Fruit fly (Drosophila melanogaster) whole organism, embryonic: ENCODE data around the gene CG31099.

Source experiments
- Adf1 ChIP-seq: fragments of 200-800 bp; sonication (Bioruptor generic); IDR thresholded peaks from 2 replicates; pipeline ENCODE4 v1.3.6; 2022; ENCODE audit warnings: missing biosample characterization, missing genetic modification characterization
- Atf-2 ChIP-seq: fragments of 200-800 bp; sonication (Bioruptor generic); optimal IDR thresholded peaks from 2 replicates; lab custom pipeline; 2016; ENCODE audit warnings: missing biosample characterization, missing genetic modification characterization
- Bteb2 ChIP-seq: fragments of 200-800 bp; sonication (Bioruptor generic); optimal IDR thresholded peaks from 2 replicates; lab custom pipeline; 2016; ENCODE audit warnings: missing biosample characterization, missing genetic modification characterization
- CG10543 ChIP-seq: fragments of 200-800 bp; sonication (Bioruptor generic); optimal IDR thresholded peaks from 3 replicates; lab custom pipeline; 2017; ENCODE audit warnings: missing biosample characterization, mild to moderate bottlenecking, missing genetic modification characterization, moderate library complexity
- CG10565 ChIP-seq: fragments of 200-800 bp; sonication (Bioruptor generic); optimal IDR thresholded peaks from 3 replicates; lab custom pipeline; 2016; ENCODE audit warnings: missing biosample characterization, mild to moderate bottlenecking, missing genetic modification characterization
- CG12071 ChIP-seq: fragments of 200-800 bp; sonication (Bioruptor generic); optimal IDR thresholded peaks from 3 replicates; lab custom pipeline; 2018; ENCODE audit warnings: missing biosample characterization, mild to moderate bottlenecking, missing genetic modification characterization
- CG12155 ChIP-seq: fragments of 200-800 bp; sonication (Bioruptor generic); optimal IDR thresholded peaks from 3 replicates; lab custom pipeline; 2016; ENCODE audit warnings: missing biosample characterization, missing genetic modification characterization
- CG14050 ChIP-seq: fragments of 200-800 bp; sonication (Bioruptor generic); IDR thresholded peaks from 3 replicates; pipeline ENCODE4 v1.3.6; 2022; ENCODE audit warnings: missing biosample characterization, missing genetic modification characterization
- CG14441 ChIP-seq: fragments of 200-800 bp; sonication (Bioruptor generic); IDR thresholded peaks from 2 replicates; pipeline ENCODE4 v1.3.6; 2022; ENCODE audit warnings: missing biosample characterization, missing genetic modification characterization
- CG15514 ChIP-seq: fragments of 200-800 bp; sonication (Bioruptor generic); optimal IDR thresholded peaks from 3 replicates; lab custom pipeline; 2017; ENCODE audit warnings: missing biosample characterization, missing genetic modification characterization, mild to moderate bottlenecking, moderate library complexity, missing genetic modification reagents
- CG16815 ChIP-seq: fragments of 200-800 bp; sonication (Bioruptor generic); optimal IDR thresholded peaks from 3 replicates; lab custom pipeline; 2017; ENCODE audit warnings: missing biosample characterization, mild to moderate bottlenecking, missing genetic modification characterization
- CG17359 ChIP-seq: fragments of 200-800 bp; sonication (Bioruptor generic); optimal IDR thresholded peaks from 3 replicates; lab custom pipeline; 2018; ENCODE audit warnings: missing biosample characterization, mild to moderate bottlenecking, missing genetic modification characterization, moderate library complexity
- CG18599 ChIP-seq: fragments of 200-800 bp; sonication (Bioruptor generic); optimal IDR thresholded peaks from 3 replicates; lab custom pipeline; 2017; ENCODE audit warnings: missing biosample characterization, missing genetic modification characterization, mild to moderate bottlenecking, moderate library complexity, missing genetic modification reagents
- CG2129 ChIP-seq: fragments of 200-800 bp; sonication (Bioruptor generic); IDR thresholded peaks from 2 replicates; pipeline ENCODE4 v1.3.6; 2022; ENCODE audit warnings: missing biosample characterization, missing genetic modification characterization; ENCODE audit not compliant: partially characterized antibody
- CG2199 ChIP-seq: fragments of 200-800 bp; sonication (Bioruptor generic); IDR thresholded peaks from 3 replicates; pipeline ENCODE4 v1.3.6; 2022; ENCODE audit warnings: missing biosample characterization, missing genetic modification characterization
- CG3726 ChIP-seq: fragments of 200-800 bp; sonication (Bioruptor generic); IDR thresholded peaks from 3 replicates; pipeline ENCODE4, ENCODE4 v1.3.6; 2022; ENCODE audit warnings: missing biosample characterization, missing genetic modification characterization
- CG42726 ChIP-seq: fragments of 200-800 bp; sonication (Bioruptor generic); IDR thresholded peaks from 2 replicates; pipeline ENCODE4 v1.3.6; 2022; ENCODE audit warnings: missing biosample characterization, missing genetic modification characterization; ENCODE audit not compliant: partially characterized antibody
- CG4707 ChIP-seq: fragments of 200-800 bp; sonication (Bioruptor generic); optimal IDR thresholded peaks from 2 replicates; lab custom pipeline; 2018; ENCODE audit warnings: missing biosample characterization, mild to moderate bottlenecking, missing genetic modification characterization, moderate library complexity
- CG6272 ChIP-seq: fragments of 200-800 bp; sonication (Bioruptor generic); IDR thresholded peaks from 2 replicates; pipeline ENCODE4 v1.3.6; 2022; ENCODE audit warnings: missing biosample characterization, missing genetic modification characterization
- CTCF ChIP-seq: fragments of 200-800 bp; sonication (Bioruptor generic); optimal IDR thresholded peaks from 2 replicates; lab custom pipeline; 2017; ENCODE audit warnings: missing biosample characterization, mild to moderate bottlenecking, missing genetic modification characterization, moderate library complexity
- Dbx ChIP-seq: fragments of 200-800 bp; sonication (Bioruptor generic); IDR thresholded peaks from 3 replicates; pipeline ENCODE4 v1.3.6; 2022; ENCODE audit warnings: missing biosample characterization, missing genetic modification characterization
- Gsc ChIP-seq: fragments of 200-800 bp; sonication (Bioruptor generic); IDR thresholded peaks from 2 replicates; pipeline ENCODE4 v1.3.6; 2022; ENCODE audit warnings: missing biosample characterization, missing genetic modification characterization
- Jarid2 ChIP-seq: fragments of 200-800 bp; sonication (Bioruptor generic); optimal IDR thresholded peaks from 3 replicates; lab custom pipeline; 2017; ENCODE audit warnings: mild to moderate bottlenecking, missing biosample characterization, missing genetic modification reagents, missing genetic modification characterization
- Nf-YA ChIP-seq: fragments of 200-800 bp; sonication (Bioruptor generic); IDR thresholded peaks from 2 replicates; pipeline ENCODE4 v1.3.6; 2022; ENCODE audit warnings: missing biosample characterization, missing genetic modification characterization
- Rfx ChIP-seq: fragments of 200-800 bp; sonication (Bioruptor generic); IDR thresholded peaks from 2 replicates; pipeline ENCODE4 v1.3.6; 2022; ENCODE audit warnings: missing biosample characterization, missing genetic modification characterization
- Ssrp ChIP-seq: fragments of 200-800 bp; sonication (Bioruptor generic); optimal IDR thresholded peaks from 2 replicates; lab custom pipeline; 2018; ENCODE audit warnings: missing biosample characterization, mild to moderate bottlenecking, missing genetic modification characterization, moderate library complexity
- bbx ChIP-seq: fragments of 200-800 bp; sonication (Bioruptor generic); IDR thresholded peaks from 2 replicates; pipeline ENCODE4 v1.3.6; 2022; ENCODE audit warnings: missing biosample characterization, missing genetic modification characterization; ENCODE audit not compliant: partially characterized antibody
- chm ChIP-seq: fragments of 200-800 bp; sonication (Bioruptor generic); IDR thresholded peaks from 2 replicates; pipeline ENCODE4 v1.3.6; 2022; ENCODE audit warnings: missing biosample characterization, missing genetic modification characterization
- crc ChIP-seq: fragments of 200-800 bp; sonication (Bioruptor generic); optimal IDR thresholded peaks from 2 replicates; lab custom pipeline; 2016; ENCODE audit warnings: missing biosample characterization, missing genetic modification characterization
- crol ChIP-seq: fragments of 200-800 bp; sonication (Bioruptor generic); IDR thresholded peaks from 2 replicates; pipeline ENCODE4 v1.3.6; 2022; ENCODE audit warnings: missing biosample characterization, missing genetic modification characterization
- gce ChIP-seq: fragments of 200-800 bp; sonication (Bioruptor generic); IDR thresholded peaks from 3 replicates; pipeline ENCODE4 v1.3.6; 2022; ENCODE audit warnings: missing biosample characterization, missing genetic modification characterization
- gem ChIP-seq: fragments of 200-800 bp; sonication (Bioruptor generic); optimal IDR thresholded peaks from 2 replicates; lab custom pipeline; 2019; ENCODE audit warnings: missing biosample characterization, mild to moderate bottlenecking, missing genetic modification characterization, moderate library complexity
- h ChIP-seq: fragments of >200 bp; optimal IDR thresholded peaks from 2 replicates; lab custom pipeline; 2017
- nom ChIP-seq: fragments of 200-800 bp; sonication (Bioruptor generic); optimal IDR thresholded peaks from 2 replicates; lab custom pipeline; 2017; ENCODE audit warnings: missing biosample characterization, missing genetic modification characterization, mild to moderate bottlenecking, moderate library complexity, missing genetic modification reagents
- org-1 ChIP-seq: fragments of 200-800 bp; sonication (Bioruptor generic); optimal IDR thresholded peaks from 2 replicates; lab custom pipeline; 2017; ENCODE audit warnings: missing biosample characterization, missing genetic modification characterization
- peb ChIP-seq: fragments of 200-800 bp; sonication (Bioruptor generic); IDR thresholded peaks from 2 replicates; pipeline ENCODE4 v1.3.6; 2022; ENCODE audit warnings: missing biosample characterization, missing genetic modification characterization
- phol ChIP-seq: fragments of 200-800 bp; sonication (Bioruptor generic); optimal IDR thresholded peaks from 3 replicates; lab custom pipeline; 2018; ENCODE audit warnings: missing biosample characterization, mild to moderate bottlenecking, missing genetic modification characterization, moderate library complexity
- pita ChIP-seq: fragments of 200-800 bp; sonication (Bioruptor generic); optimal IDR thresholded peaks from 2 replicates; lab custom pipeline; 2017; ENCODE audit warnings: missing biosample characterization, mild to moderate bottlenecking, missing genetic modification characterization
- prd ChIP-seq, 3 experiments: fragments of >200 bp in 2 of 3; fragments of 200-800 bp in 1 of 3; sonication (Bioruptor generic) in 1 of 3; optimal IDR thresholded peaks in 2 of 3; IDR thresholded peaks in 1 of 3; 2 replicates in 2 of 3; 3 replicates in 1 of 3; pipeline versions ENCODE4 v1.3.6 to Lab custom; 2017 to 2022; ENCODE audit warnings: missing biosample characterization in 1 of 3, missing genetic modification characterization in 1 of 3
- pros ChIP-seq: fragments of 200-800 bp; sonication (Bioruptor generic); optimal IDR thresholded peaks from 3 replicates; lab custom pipeline; 2019; ENCODE audit warnings: missing biosample characterization, mild to moderate bottlenecking, missing genetic modification characterization, moderate library complexity
- pum ChIP-seq: fragments of 200-800 bp; sonication (Bioruptor generic); optimal IDR thresholded peaks from 2 replicates; lab custom pipeline; 2016; ENCODE audit warnings: missing biosample characterization, missing genetic modification characterization
- repo ChIP-seq: fragments of 200-800 bp; sonication (Bioruptor generic); optimal IDR thresholded peaks from 2 replicates; lab custom pipeline; 2016; ENCODE audit warnings: missing biosample characterization, missing genetic modification characterization
- row ChIP-seq: fragments of 200-800 bp; sonication (Bioruptor generic); IDR thresholded peaks from 3 replicates; pipeline ENCODE4 v1.3.6; 2022; ENCODE audit warnings: missing biosample characterization, missing genetic modification characterization
- shn ChIP-seq: fragments of 200-800 bp; sonication (Bioruptor generic); optimal IDR thresholded peaks from 3 replicates; lab custom pipeline; 2016; ENCODE audit warnings: missing biosample characterization, missing genetic modification characterization
- sima ChIP-seq: fragments of 200-800 bp; sonication (Bioruptor generic); optimal IDR thresholded peaks from 2 replicates; lab custom pipeline; 2016; ENCODE audit warnings: missing biosample characterization, missing genetic modification characterization
- slou ChIP-seq: fragments of 200-800 bp; sonication (Bioruptor generic); optimal IDR thresholded peaks from 3 replicates; lab custom pipeline; 2016; ENCODE audit warnings: missing biosample characterization, missing genetic modification characterization
- ssp ChIP-seq: fragments of 200-800 bp; sonication (Bioruptor generic); IDR thresholded peaks from 2 replicates; pipeline ENCODE4 v1.3.6; 2022; ENCODE audit warnings: missing biosample characterization, missing genetic modification characterization
- tgo ChIP-seq: fragments of 200-800 bp; sonication (Bioruptor generic); IDR thresholded peaks from 3 replicates; pipeline ENCODE4 v1.3.6; 2022; ENCODE audit warnings: missing biosample characterization, missing genetic modification characterization
- tll ChIP-seq, 2 experiments: fragments of 200-800 bp in 1 of 2; fragments of >200 bp in 1 of 2; sonication (Bioruptor generic) in 1 of 2; optimal IDR thresholded peaks; 2 replicates each; lab custom pipeline; 2017 to 2019; ENCODE audit warnings: missing biosample characterization in 2 of 2, missing genetic modification characterization in 2 of 2, mild to moderate bottlenecking in 1 of 2, moderate library complexity in 1 of 2
- vnd ChIP-seq: fragments of 200-800 bp; sonication (Bioruptor generic); IDR thresholded peaks from 3 replicates; pipeline ENCODE4 v1.3.6; 2022; ENCODE audit warnings: missing biosample characterization, missing genetic modification characterization; ENCODE audit not compliant: partially characterized antibody
- wek ChIP-seq: fragments of 200-800 bp; sonication (Bioruptor generic); optimal IDR thresholded peaks from 3 replicates; lab custom pipeline; 2018; ENCODE audit warnings: missing biosample characterization, mild to moderate bottlenecking, missing genetic modification characterization, moderate library complexity

The CG31099 gene

DNA sequence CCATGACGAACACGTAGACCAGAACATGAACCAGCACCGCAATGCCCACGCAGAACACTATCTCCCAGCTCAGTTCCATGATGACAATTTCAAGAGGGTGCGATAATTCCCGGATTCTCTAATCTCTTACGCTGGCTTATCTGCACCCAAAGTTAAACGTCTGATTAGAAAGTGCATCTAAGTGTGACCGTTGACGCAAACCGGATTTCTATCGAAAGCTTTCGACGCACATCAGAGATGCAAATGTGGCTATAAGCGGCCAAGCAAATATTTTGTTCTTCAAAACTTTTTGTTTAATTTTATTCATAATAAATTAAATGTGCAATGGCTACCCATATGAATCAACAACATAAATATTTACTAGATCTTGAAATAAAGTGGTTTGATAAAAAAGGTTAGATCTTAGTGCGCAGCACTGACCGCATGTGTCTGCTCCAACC is 48.4 kb downstream of the CG31099 start, which contains the start of the genes Kdsr and CG11858 (continued):
- TF ChIP-seq CG12071 (GFP tag; lab: Kevin White, UChicago) (no peak), CG14441 (GFP tag; lab: Robert Waterston, UW) (peak; percentile 72), Gsc (GFP tag; lab: Robert Waterston, UW) (no peak), crol (GFP tag; lab: Robert Waterston, UW) (no peak), CG10565 (no peak), wek (GFP tag; lab: Kevin White, UChicago) (peak; percentile 25), Adf1 (GFP tag; lab: Robert Waterston, UW) (peak; percentile 54), vnd (GFP tag; lab: Robert Waterston, UW) (0 out of 3 replicates have a peak, but pooled peaks have one; percentile 23), CG2129 (no peak), peb (peak; percentile 47; the same call in 1 of the 2 replicates), pros (GFP tag; lab: Kevin White, UChicago) (no peak), CTCF (no peak), ssp (peak; percentile 72), tll (GFP tag; optimal IDR thresholded peaks at IDR 0.05; lab: Kevin White, UChicago) (no peak), Atf-2 (GFP tag; lab: Kevin White, UChicago) (no peak), CG2199 (GFP tag; lab: Robert Waterston, UW) (no peak), row (GFP tag; lab: Robert Waterston, UW) (peak; percentile 94), crc (no peak), pita (GFP tag; lab: Kevin White, UChicago) (no peak), CG16815 (GFP tag; lab: Kevin White, UChicago) (peak; percentile 13), CG10543 (GFP tag; lab: Kevin White, UChicago) (peak; percentile 59), CG12155 (GFP tag; lab: Kevin White, UChicago) (peak; percentile 54), CG4707 (GFP tag; lab: Kevin White, UChicago) (no peak), Rfx (GFP tag; lab: Robert Waterston, UW) (peak; percentile 85), Bteb2 (GFP tag; lab: Kevin White, UChicago) (peak; percentile 68), CG6272 (peak; percentile 32; the same call in 1 of the 2 replicates), sima (no peak), h (lab: Kevin White, UChicago) (no peak), repo (GFP tag; lab: Kevin White, UChicago) (no peak), CG18599 (GFP tag; lab: Kevin White, UChicago) (no peak), prd (optimal IDR thresholded peaks at IDR 0.05; lab: Kevin White, UChicago) (no peak), prd (GFP tag; IDR thresholded peaks at IDR 0.05; lab: Robert Waterston, UW) (peak; percentile 85), Ssrp (tag; lab: Kevin White, UChicago) (peak; percentile 57), CG3726 (GFP tag; lab: Robert Waterston, UW) (no peak), nom (GFP tag; lab: Kevin White, UChicago) (no peak), gem (tag; lab: Kevin White, UChicago) (no peak), bbx (GFP tag; lab: Robert Waterston, UW) (no peak), CG42726 (no peak), CG14050 (GFP tag; lab: Robert Waterston, UW) (peak; percentile 52), CG17359 (no peak), slou (no peak), CG15514 (GFP tag; lab: Kevin White, UChicago) (peak; percentile 69), org-1 (GFP tag; lab: Kevin White, UChicago) (no peak), Dbx (GFP tag; lab: Robert Waterston, UW) (peak; percentile 61; the same call in 1 of the 3 replicates), shn (peak; percentile 59), Jarid2 (GFP tag; lab: Kevin White, UChicago) (no peak), phol (peak; percentile 75), chm (GFP tag; lab: Robert Waterston, UW) (0 out of 2 replicates have a peak, but pooled peaks have one; percentile 5), Nf-YA (GFP tag; lab: Robert Waterston, UW) (no peak), tgo (GFP tag; lab: Robert Waterston, UW) (peak; percentile 77), pum (GFP tag; lab: Kevin White, UChicago) (peak; percentile 45), gce (no peak)
